Fruit fly (Drosophila melanogaster): ENCODE data around the gene CG32110.
A peak's percentile ranks its signal among the peaks of the same experiment; 100 is the strongest.

Gene CG32110

DNA sequence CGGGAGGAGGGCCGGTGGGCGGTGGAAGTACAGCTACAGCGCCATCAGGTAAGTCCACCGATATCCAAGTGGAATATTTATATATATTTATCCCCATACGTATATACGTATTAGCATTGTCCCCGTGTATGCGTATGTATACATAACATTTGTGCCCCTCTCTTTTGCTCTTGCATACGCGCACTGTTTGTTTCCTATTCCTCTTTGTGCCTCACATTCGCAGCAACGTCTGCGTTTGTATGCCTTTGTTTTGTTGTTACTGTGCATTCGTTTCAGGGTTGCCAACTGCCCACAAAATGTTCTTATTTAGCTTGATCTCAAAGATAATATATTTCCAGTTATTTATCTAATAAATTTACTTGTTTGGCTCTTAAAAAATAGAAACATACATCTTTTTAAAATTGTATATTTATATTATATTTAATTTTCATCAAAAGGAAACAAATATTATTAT, 2.2 kb upstream of the CG32110 start (continued):
- TF ChIP-seq slou (GFP tag; optimal IDR thresholded peaks at IDR 0.05), result no peak
- no peak for TF ChIP-seq dati (GFP tag; IDR thresholded peaks at IDR 0.05)
- TF ChIP-seq CG8388 (GFP tag; optimal IDR thresholded peaks at IDR 0.05), result peak; percentile 42
- TF ChIP-seq CG10366 (GFP tag; IDR thresholded peaks at IDR 0.05), result peak; percentile 45
- TF ChIP-seq CG10209 (GFP tag; optimal IDR thresholded peaks at IDR 0.05), result peak; percentile 67
- peak; percentile 73 for TF ChIP-seq CG18599 (GFP tag; optimal IDR thresholded peaks at IDR 0.05)
- TF ChIP-seq CG7745 (tag; optimal IDR thresholded peaks at IDR 0.05), result no peak
- TF ChIP-seq CG12104 (GFP tag; optimal IDR thresholded peaks at IDR 0.05), result no peak
- no peak for TF ChIP-seq nau (GFP tag; optimal IDR thresholded peaks at IDR 0.05)
- no peak for TF ChIP-seq C15 (GFP tag; IDR thresholded peaks at IDR 0.05)
- TF ChIP-seq CG2116 (GFP tag; optimal IDR thresholded peaks at IDR 0.05), result peak; percentile 27
- TF ChIP-seq CG32532 (GFP tag; IDR thresholded peaks at IDR 0.05), result peak; percentile 66
- TF ChIP-seq Doc3 (GFP tag; IDR thresholded peaks at IDR 0.05; ENCODE audit: partially characterized antibody), result no peak
- TF ChIP-seq caup (GFP tag; optimal IDR thresholded peaks at IDR 0.05; ENCODE audit: severe bottlenecking), result peak; percentile 32
- peak; percentile 90 for TF ChIP-seq sens (GFP tag)
- TF ChIP-seq CG13424 (tag; optimal IDR thresholded peaks at IDR 0.05), result peak; percentile 65
- TF ChIP-seq cato (GFP tag; optimal IDR thresholded peaks at IDR 0.05; ENCODE audit: borderline replicate concordance), result no peak
- TF ChIP-seq CG4404 (GFP tag; IDR thresholded peaks at IDR 0.05), result no peak
- no peak for TF ChIP-seq Oaz (GFP tag; IDR thresholded peaks at IDR 0.05)
- TF ChIP-seq CG7839 (tag; optimal IDR thresholded peaks at IDR 0.05), result peak; percentile 63
- TF ChIP-seq CG3995 (GFP tag; optimal IDR thresholded peaks at IDR 0.05), result no peak
- TF ChIP-seq MTF-1 (GFP tag; optimal IDR thresholded peaks at IDR 0.05; ENCODE audit: borderline replicate concordance), result peak; percentile 51
- peak; percentile 43; the same call in 1 of the 3 replicates for TF ChIP-seq otp (GFP tag; IDR thresholded peaks at IDR 0.05)
- peak; percentile 66 for TF ChIP-seq ATbp (GFP tag; optimal IDR thresholded peaks at IDR 0.05)
- peak; percentile 40 for TF ChIP-seq CG2120 (GFP tag; optimal IDR thresholded peaks at IDR 0.05)
- peak in 1 of 2 experiments; percentile 40 for TF ChIP-seq Eip74EF (GFP tag; optimal IDR thresholded peaks at IDR 0.05)
- TF ChIP-seq ranshi (GFP tag; IDR thresholded peaks at IDR 0.05), result no peak
- TF ChIP-seq CG17802 (tag; optimal IDR thresholded peaks at IDR 0.05), result no peak
- TF ChIP-seq CG1602 (GFP tag; optimal IDR thresholded peaks at IDR 0.05), result peak; percentile 20
- TF ChIP-seq shn (GFP tag; optimal IDR thresholded peaks at IDR 0.05), result no peak
- TF ChIP-seq prd (optimal IDR thresholded peaks at IDR 0.05), result no peak
- 0 out of 3 replicates have a peak, but pooled peaks have one; percentile 34 for TF ChIP-seq prd (GFP tag; IDR thresholded peaks at IDR 0.05)
- no peak for TF ChIP-seq Stat92E (GFP tag; optimal IDR thresholded peaks at IDR 0.05)
- TF ChIP-seq CG3838 (GFP tag; optimal IDR thresholded peaks at IDR 0.05), result no peak
- TF ChIP-seq CG8944 (GFP tag; optimal IDR thresholded peaks at IDR 0.05), result no peak
- peak; percentile 49 for TF ChIP-seq fd96Cb (tag; optimal IDR thresholded peaks at IDR 0.05)
- peak; percentile 39 for TF ChIP-seq Oli (tag; optimal IDR thresholded peaks at IDR 0.05)
- no peak for TF ChIP-seq Gsc (GFP tag; IDR thresholded peaks at IDR 0.05)
- TF ChIP-seq CG15514 (GFP tag; optimal IDR thresholded peaks at IDR 0.05), result peak; percentile 41
- no peak for TF ChIP-seq CG13123 (GFP tag; optimal IDR thresholded peaks at IDR 0.05)
- no peak for TF ChIP-seq CG16815 (GFP tag; optimal IDR thresholded peaks at IDR 0.05)
- peak; percentile 34 for TF ChIP-seq CG10462 (GFP tag; optimal IDR thresholded peaks at IDR 0.05)
- TF ChIP-seq nerfin-1 (tag; optimal IDR thresholded peaks at IDR 0.05), result peak; percentile 22
- TF ChIP-seq BEAF-32 (GFP tag; optimal IDR thresholded peaks at IDR 0.05), result no peak
- no peak for TF ChIP-seq Vsx1 (GFP tag; optimal IDR thresholded peaks at IDR 0.05)
- TF ChIP-seq cwo (GFP tag; optimal IDR thresholded peaks at IDR 0.05), result peak; percentile 36
- no peak for TF ChIP-seq Atf-2 (GFP tag; optimal IDR thresholded peaks at IDR 0.05)
- peak; percentile 4 for TF ChIP-seq CG2202 (tag; optimal IDR thresholded peaks at IDR 0.05)
- TF ChIP-seq ase (GFP tag; IDR thresholded peaks at IDR 0.05), result no peak
- no peak; the same call in 2 of the 3 replicates for TF ChIP-seq CG34422 (GFP tag; IDR thresholded peaks at IDR 0.05)

Data from whole organism, embryonic.